Worm (Caenorhabditis elegans) whole organism, L2 larva: ENCODE measurements around the gene srx-33.
A peak's percentile ranks its signal among the peaks of the same experiment; 100 is the strongest.

ENCODE experiments used
- F13H6.1 ChIP-seq: sonication (generic microtip); optimal IDR thresholded peaks from 2 replicates; lab custom pipeline; 2016; ENCODE audit warnings: missing genetic modification characterization, missing compliant biosample characterization
- R02D3.7 ChIP-seq: fragments of 150-350 bp; optimal IDR thresholded peaks from 2 replicates; lab custom pipeline; 2014; ENCODE audit warnings: missing biosample characterization, missing genetic modification characterization
- Y55F3AM.14 ChIP-seq: fragments of 200-800 bp; sonication (Bioruptor generic); optimal IDR thresholded peaks from 2 replicates; lab custom pipeline; 2018; ENCODE audit warnings: mild to moderate bottlenecking, missing genetic modification characterization, missing compliant biosample characterization
- ZK546.5 ChIP-seq: sonication (generic microtip); optimal IDR thresholded peaks from 2 replicates; lab custom pipeline; 2017; ENCODE audit warnings: missing biosample characterization, missing genetic modification characterization
- alr-1 ChIP-seq: fragments of 150-350 bp; optimal IDR thresholded peaks from 2 replicates; lab custom pipeline; 2014; ENCODE audit warnings: missing biosample characterization, missing genetic modification characterization
- ama-1 ChIP-seq: fragments of 150-350 bp; optimal IDR thresholded peaks from 2 replicates; lab custom pipeline; 2018; ENCODE audit warnings: inconsistent platforms
- crh-2 ChIP-seq: sonication (generic microtip); optimal IDR thresholded peaks from 2 replicates; lab custom pipeline; 2017; ENCODE audit warnings: missing biosample characterization, missing genetic modification characterization
- dmd-4 ChIP-seq: sonication (generic microtip); optimal IDR thresholded peaks from 2 replicates; lab custom pipeline; 2017; ENCODE audit warnings: missing biosample characterization, missing genetic modification characterization
- fos-1 ChIP-seq: fragments of 150-350 bp; optimal IDR thresholded peaks from 2 replicates; lab custom pipeline; 2014; ENCODE audit warnings: missing biosample characterization, missing genetic modification characterization
- gmeb-1 ChIP-seq: fragments of 150-350 bp; optimal IDR thresholded peaks from 2 replicates; lab custom pipeline; 2014; ENCODE audit warnings: missing biosample characterization, missing genetic modification characterization
- lsy-2 ChIP-seq, 2 experiments: fragments of 150-350 bp in 1 of 2; sonication (generic microtip) in 1 of 2; optimal IDR thresholded peaks; 2 replicates each; lab custom pipeline; 2014 to 2017; ENCODE audit warnings: missing biosample characterization in 2 of 2, missing genetic modification characterization in 2 of 2
- mbf-1 ChIP-seq: sonication (generic microtip); optimal IDR thresholded peaks from 2 replicates; lab custom pipeline; 2017; ENCODE audit warnings: missing biosample characterization, missing genetic modification characterization
- mdl-1 ChIP-seq, 2 experiments: fragments of 150-350 bp in 1 of 2; sonication (generic microtip) in 1 of 2; optimal IDR thresholded peaks; 2 replicates each; lab custom pipeline; 2017; ENCODE audit warnings: missing biosample characterization in 2 of 2, missing genetic modification characterization in 2 of 2
- nhr-129 ChIP-seq: fragments of 150-350 bp; optimal IDR thresholded peaks from 2 replicates; lab custom pipeline; 2014; ENCODE audit warnings: missing biosample characterization, missing genetic modification characterization
- nhr-21 ChIP-seq: fragments of 150-350 bp; optimal IDR thresholded peaks from 2 replicates; lab custom pipeline; 2014; ENCODE audit warnings: missing biosample characterization, missing genetic modification characterization
- nhr-23 ChIP-seq: fragments of 150-350 bp; optimal IDR thresholded peaks from 2 replicates; lab custom pipeline; 2014; ENCODE audit warnings: missing biosample characterization, missing genetic modification reagents, missing genetic modification characterization
- nhr-237 ChIP-seq: fragments of 150-350 bp; optimal IDR thresholded peaks from 2 replicates; lab custom pipeline; 2014; ENCODE audit warnings: missing biosample characterization, missing genetic modification characterization
- nhr-25 ChIP-seq: fragments of 150-350 bp; sonication (generic microtip); optimal IDR thresholded peaks from 3 replicates; lab custom pipeline; 2014; ENCODE audit warnings: missing biosample characterization, missing genetic modification characterization
- nhr-6 ChIP-seq: fragments of 150-350 bp; optimal IDR thresholded peaks from 2 replicates; lab custom pipeline; 2014; ENCODE audit warnings: missing biosample characterization, missing genetic modification characterization
- nhr-77 ChIP-seq: fragments of 150-350 bp; optimal IDR thresholded peaks from 2 replicates; lab custom pipeline; 2014; ENCODE audit warnings: missing biosample characterization, missing genetic modification characterization
- peb-1 ChIP-seq: fragments of 150-350 bp; optimal IDR thresholded peaks from 2 replicates; lab custom pipeline; 2014; ENCODE audit warnings: missing biosample characterization, missing genetic modification characterization
- sem-4 ChIP-seq: fragments of 150-350 bp; optimal IDR thresholded peaks from 2 replicates; lab custom pipeline; 2014; ENCODE audit warnings: missing biosample characterization, missing genetic modification reagents, missing genetic modification characterization
- skn-1 ChIP-seq: sonication (generic microtip); optimal IDR thresholded peaks from 2 replicates; lab custom pipeline; 2017; ENCODE audit warnings: missing biosample characterization, missing genetic modification characterization
- sma-9 ChIP-seq, 2 experiments: fragments of 150-350 bp in 1 of 2; sonication (generic microtip) in 1 of 2; optimal IDR thresholded peaks; 2 replicates each; lab custom pipeline; 2014 to 2016; ENCODE audit warnings: missing genetic modification characterization in 2 of 2, mild to moderate bottlenecking in 1 of 2, missing biosample characterization in 1 of 2, missing compliant biosample characterization in 1 of 2, missing genetic modification reagents in 1 of 2, moderate library complexity in 1 of 2
- snpc-4 ChIP-seq: fragments of 150-350 bp; optimal IDR thresholded peaks from 2 replicates; lab custom pipeline; 2014; ENCODE audit warnings: missing biosample characterization, missing genetic modification characterization
- unc-55 ChIP-seq: fragments of 150-350 bp; sonication (generic microtip); optimal IDR thresholded peaks from 3 replicates; lab custom pipeline; 2014; ENCODE audit warnings: missing biosample characterization, missing genetic modification reagents, missing genetic modification characterization
- zag-1 ChIP-seq: fragments of 150-350 bp; optimal IDR thresholded peaks from 2 replicates; lab custom pipeline; 2014; ENCODE audit warnings: missing biosample characterization, missing genetic modification characterization
- ztf-1 ChIP-seq: fragments of 200-800 bp; sonication (Bioruptor generic); conservative IDR thresholded peaks from 2 replicates; pipeline ENCODE4 v1.3.6; 2022; ENCODE audit warnings: missing genetic modification characterization, missing compliant biosample characterization
- ztf-4 ChIP-seq: fragments of 150-350 bp; optimal IDR thresholded peaks from 2 replicates; lab custom pipeline; 2014; ENCODE audit warnings: missing biosample characterization, missing genetic modification characterization

The srx-33 gene

ce11 chrV:7079388-7079787 is 39.3 kb downstream of the srx-33 start:
- TF ChIP-seq peb-1, result no peak
- TF ChIP-seq ZK546.5 (tag; lab: Kevin White, UChicago), result no peak
- TF ChIP-seq dmd-4 (tag; lab: Kevin White, UChicago), result no peak
- TF ChIP-seq gmeb-1 (tag; lab: Kevin White, UChicago), result no peak
- TF ChIP-seq nhr-21 (tag; lab: Kevin White, UChicago), result no peak
- no peak for TF ChIP-seq nhr-25 (tag; lab: Kevin White, UChicago)
- TF ChIP-seq alr-1 (tag; lab: Kevin White, UChicago), result no peak
- TF ChIP-seq nhr-237 (tag; lab: Kevin White, UChicago), result no peak
- TF ChIP-seq ztf-4 (tag; lab: Kevin White, UChicago), result no peak
- TF ChIP-seq nhr-6 (tag; lab: Kevin White, UChicago), result no peak
- no peak for TF ChIP-seq unc-55
- TF ChIP-seq crh-2 (tag; lab: Kevin White, UChicago), result no peak
- no peak for TF ChIP-seq nhr-77 (tag; lab: Kevin White, UChicago)
- no peak for TF ChIP-seq ztf-1
- TF ChIP-seq sma-9 (GFP tag; optimal IDR thresholded peaks at IDR 0.05; lab: Kevin White, UChicago), result no peak
- no peak for TF ChIP-seq sma-9 (tag; optimal IDR thresholded peaks at IDR 0.05; lab: Kevin White, UChicago)
- no peak for TF ChIP-seq skn-1 (tag; lab: Kevin White, UChicago)

DNA sequence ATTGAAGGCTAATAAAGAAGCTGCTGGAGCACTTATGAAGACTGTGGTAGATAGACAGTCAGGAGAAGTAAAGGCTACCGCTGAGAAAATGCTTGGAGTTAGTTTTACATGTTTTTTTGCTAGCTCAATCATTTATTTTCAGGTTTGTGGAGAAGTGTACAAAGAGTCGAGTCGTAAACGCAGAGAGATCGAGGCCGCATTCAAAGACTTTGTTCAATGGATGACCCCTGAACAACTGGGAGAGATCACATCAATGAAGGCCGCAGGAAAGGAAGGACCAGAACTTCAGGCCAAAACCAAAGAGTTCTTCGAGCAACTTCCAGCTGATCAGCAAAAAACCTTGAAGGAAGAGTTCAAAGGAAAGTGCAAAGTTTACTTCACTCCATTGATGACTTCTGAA is 39.9 kb downstream of the srx-33 start:
- TF ChIP-seq crh-2 (tag; lab: Kevin White, UChicago), result no peak
- TF ChIP-seq R02D3.7 (tag; lab: Kevin White, UChicago), result no peak
- no peak for TF ChIP-seq alr-1 (tag; lab: Kevin White, UChicago)
- no peak for TF ChIP-seq F13H6.1 (tag; lab: Kevin White, UChicago)
- no peak for TF ChIP-seq fos-1 (tag; lab: Kevin White, UChicago)
- TF ChIP-seq Y55F3AM.14 (GFP tag; lab: Kevin White, UChicago), result no peak
- TF ChIP-seq sem-4, result no peak
- TF ChIP-seq snpc-4 (tag; lab: Kevin White, UChicago), result no peak
- TF ChIP-seq lsy-2 (tag; optimal IDR thresholded peaks at IDR 0.05; lab: Kevin White, UChicago), result no peak
- no peak for TF ChIP-seq peb-1
- TF ChIP-seq zag-1, result no peak
- TF ChIP-seq nhr-25 (tag; lab: Kevin White, UChicago), result no peak
- TF ChIP-seq mdl-1 (tag; optimal IDR thresholded peaks at IDR 0.05; lab: Kevin White, UChicago), result no peak
- no peak for TF ChIP-seq nhr-21 (tag; lab: Kevin White, UChicago)

DNA sequence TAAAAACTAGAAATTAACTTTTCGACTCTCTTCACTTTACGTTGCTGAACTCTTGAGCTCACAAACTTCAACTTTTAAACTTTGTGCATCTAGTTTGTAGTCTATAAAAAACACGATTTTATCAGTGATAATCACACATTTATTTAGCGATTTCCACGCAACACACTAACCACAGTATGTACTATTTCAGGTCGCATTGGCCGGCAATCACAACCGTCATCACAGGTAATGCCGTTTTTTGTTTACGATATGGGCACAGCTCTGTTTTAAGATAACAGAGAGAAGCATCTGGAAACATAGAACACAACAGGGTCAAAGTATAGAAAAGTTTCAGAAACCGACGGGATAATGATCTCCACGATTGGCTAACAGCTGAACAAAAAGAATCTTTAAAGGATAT is 42.5 kb downstream of the srx-33 start:
- TF ChIP-seq sma-9 (GFP tag; optimal IDR thresholded peaks at IDR 0.05; lab: Kevin White, UChicago), result peak; percentile 35
- no peak for TF ChIP-seq sma-9 (tag; optimal IDR thresholded peaks at IDR 0.05; lab: Kevin White, UChicago)
- no peak for TF ChIP-seq nhr-25 (tag; lab: Kevin White, UChicago)
- peak; percentile 58 for TF ChIP-seq nhr-129
- no peak for TF ChIP-seq mbf-1 (tag; lab: Kevin White, UChicago)
- peak; percentile 8 for TF ChIP-seq fos-1 (tag; lab: Kevin White, UChicago)
- TF ChIP-seq crh-2 (tag; lab: Kevin White, UChicago), result peak; percentile 62

ce11 chrV:7075646-7076045 is 43.0 kb downstream of the srx-33 start, which contains the start of gene npa-1:
Gene npa-1, plus strand, starts transcription at chrV:7075787.
- TF ChIP-seq alr-1 (tag; lab: Kevin White, UChicago) (no peak), nhr-6 (tag; lab: Kevin White, UChicago) (no peak), ama-1 (no peak), ztf-4 (tag; lab: Kevin White, UChicago) (no peak), nhr-23 (tag; lab: Kevin White, UChicago) (no peak), fos-1 (tag; lab: Kevin White, UChicago) (peak; percentile 30)

DNA sequence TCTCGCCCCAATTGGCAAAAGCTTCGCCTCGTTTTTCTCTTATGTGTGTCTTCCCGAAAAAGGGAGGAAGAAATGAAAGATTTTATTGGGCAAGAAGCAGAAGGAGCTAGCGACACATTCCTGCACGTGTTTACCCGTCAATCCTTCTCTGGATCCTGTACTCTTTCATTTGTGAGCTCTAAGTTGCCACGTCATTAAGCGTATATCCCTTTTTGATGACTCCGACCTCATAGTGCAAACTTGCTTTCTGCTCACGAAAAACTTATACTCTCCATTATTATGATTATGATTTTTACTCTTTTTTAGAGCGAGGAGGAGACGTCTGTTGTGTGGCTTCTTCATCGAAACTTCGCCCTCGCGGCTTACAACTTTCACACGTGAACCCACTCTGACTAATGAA is 46.4 kb downstream of the srx-33 start, which contains the start of gene F27B10.1:
F27B10.1 (plus strand) TSS at position 301 of the 400 bp plus-strand sequence.
- peak; percentile 41 for TF ChIP-seq crh-2 (tag; lab: Kevin White, UChicago)
- TF ChIP-seq ztf-4 (tag; lab: Kevin White, UChicago), result no peak
- no peak for TF ChIP-seq nhr-77 (tag; lab: Kevin White, UChicago)

DNA sequence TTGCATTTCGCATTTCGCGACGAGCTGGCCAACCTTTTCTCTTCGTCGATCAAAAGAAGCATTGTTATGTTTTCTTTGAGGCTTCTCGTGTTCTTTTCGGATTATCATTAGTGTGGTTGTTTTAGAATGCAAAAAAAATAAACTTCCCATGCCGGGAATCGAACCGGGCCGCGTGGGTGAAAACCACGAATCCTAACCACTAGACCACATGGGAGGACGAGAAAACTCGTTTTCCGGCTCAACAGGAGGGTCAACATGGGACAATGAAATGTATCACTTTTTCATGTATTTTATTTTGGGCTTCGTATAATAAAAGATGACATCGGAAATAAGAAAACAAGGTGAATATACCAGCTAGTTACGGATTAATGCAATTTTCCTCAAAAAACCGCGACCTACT is 49.1 kb downstream of the srx-33 start:
- TF ChIP-seq skn-1 (tag; lab: Kevin White, UChicago) (no peak), nhr-77 (tag; lab: Kevin White, UChicago) (no peak), snpc-4 (tag; lab: Kevin White, UChicago) (no peak), Y55F3AM.14 (GFP tag; lab: Kevin White, UChicago) (no peak)
